Worm (Caenorhabditis elegans) whole organism, early embryonic: Measurements from ENCODE around the gene ifet-1.

ENCODE experiments used
- B0310.2 ChIP-seq: sonication (generic microtip); optimal IDR thresholded peaks from 2 replicates; lab custom pipeline; 2016; ENCODE audit warnings: mild to moderate bottlenecking, missing genetic modification characterization, missing compliant biosample characterization
- F13C5.2 ChIP-seq: sonication (generic microtip); optimal IDR thresholded peaks from 2 replicates; lab custom pipeline; 2017; ENCODE audit warnings: mild to moderate bottlenecking, missing genetic modification characterization, inconsistent platforms, missing compliant biosample characterization
- aly-1 ChIP-seq: sonication (generic microtip); optimal IDR thresholded peaks from 2 replicates; lab custom pipeline; 2016; ENCODE audit warnings: missing genetic modification characterization, missing compliant biosample characterization
- ama-1 ChIP-seq: fragments of 150-350 bp; optimal IDR thresholded peaks from 2 replicates; lab custom pipeline; 2014
- ceh-13 ChIP-seq: fragments of 200-800 bp; sonication (Bioruptor generic); optimal IDR thresholded peaks from 2 replicates; lab custom pipeline; 2018; ENCODE audit warnings: mild to moderate bottlenecking, missing genetic modification characterization, missing compliant biosample characterization
- ceh-36 ChIP-seq: sonication (generic microtip); optimal IDR thresholded peaks from 2 replicates; lab custom pipeline; 2016; ENCODE audit warnings: missing genetic modification characterization, inconsistent platforms, missing compliant biosample characterization
- ets-7 ChIP-seq: sonication (generic microtip); optimal IDR thresholded peaks from 2 replicates; lab custom pipeline; 2016; ENCODE audit warnings: missing genotype, missing genetic modification characterization, missing compliant biosample characterization
- flt-1 ChIP-seq: fragments of 200-800 bp; sonication (Bioruptor generic); IDR thresholded peaks from 2 replicates; pipeline ENCODE4 v1.3.6; 2022; ENCODE audit warnings: missing genetic modification characterization, missing compliant biosample characterization
- hmbx-1 ChIP-seq: sonication (generic microtip); optimal IDR thresholded peaks from 2 replicates; lab custom pipeline; 2016; ENCODE audit warnings: mild to moderate bottlenecking, missing genetic modification characterization, missing compliant biosample characterization
- hmg-4 ChIP-seq: fragments of 200-800 bp; sonication (Bioruptor generic); optimal IDR thresholded peaks from 2 replicates; lab custom pipeline; 2018; ENCODE audit warnings: mild to moderate bottlenecking, missing genetic modification characterization, missing compliant biosample characterization
- hnd-1 ChIP-seq: sonication (generic microtip); optimal IDR thresholded peaks from 2 replicates; lab custom pipeline; 2016; ENCODE audit warnings: missing genetic modification characterization, missing compliant biosample characterization
- pes-1 ChIP-seq: fragments of 200-800 bp; sonication (Bioruptor generic); IDR thresholded peaks from 2 replicates; pipeline ENCODE4 v1.3.6; 2022; ENCODE audit warnings: missing genetic modification reagents, missing genetic modification characterization, missing compliant biosample characterization
- scrt-1 ChIP-seq: fragments of 200-800 bp; sonication (Bioruptor generic); IDR thresholded peaks from 2 replicates; pipeline ENCODE4 v1.3.6; 2022; ENCODE audit warnings: missing genetic modification characterization, missing compliant biosample characterization
- sea-1 ChIP-seq: fragments of 200-800 bp; sonication (Bioruptor generic); conservative IDR thresholded peaks from 2 replicates; pipeline ENCODE4 v1.3.6; 2022; ENCODE audit warnings: missing genetic modification characterization, missing compliant biosample characterization
- tbx-11 ChIP-seq: fragments of 200-800 bp; sonication (Bioruptor generic); IDR thresholded peaks from 2 replicates; pipeline ENCODE4 v1.3.6; 2022; ENCODE audit warnings: missing genetic modification characterization, missing compliant biosample characterization
- tbx-37 ChIP-seq: fragments of 200-800 bp; sonication (Bioruptor generic); conservative IDR thresholded peaks from 2 replicates; pipeline ENCODE4 v1.3.6; 2022; ENCODE audit warnings: missing genetic modification reagents, missing genetic modification characterization, missing compliant biosample characterization
- tra-4 ChIP-seq: sonication (generic microtip); optimal IDR thresholded peaks from 2 replicates; lab custom pipeline; 2017; ENCODE audit warnings: missing genetic modification characterization, missing compliant biosample characterization

The ifet-1 gene

ce11 chrIII:4498938-4499337, 24.0 kb upstream of the ifet-1 start, which contains the start of the genes C07G2.5 and atf-7:
TSS of gene C07G2.5 (minus strand) at chrIII:4499038.
TSS of gene atf-7 (minus strand) at chrIII:4499045.
- TF ChIP-seq hnd-1 (no peak), sea-1 (GFP tag; lab: Robert Waterston, UW) (no peak), tbx-37 (no peak), tbx-11 (GFP tag; lab: Robert Waterston, UW) (no peak), ets-7 (no peak), tra-4 (tag; lab: Kevin White, UChicago) (no peak), flt-1 (GFP tag; lab: Robert Waterston, UW) (no peak), pes-1 (GFP tag; lab: Robert Waterston, UW) (no peak), ama-1 (lab: Kevin White, UChicago) (no peak), ceh-36 (tag; lab: Kevin White, UChicago) (no peak), hmg-4 (GFP tag; lab: Kevin White, UChicago) (no peak), B0310.2 (tag; lab: Kevin White, UChicago) (no peak), scrt-1 (GFP tag; lab: Robert Waterston, UW) (no peak), aly-1 (no peak)

- no peak for TF ChIP-seq sea-1 (GFP tag; lab: Robert Waterston, UW)
- TF ChIP-seq hmg-4 (GFP tag; lab: Kevin White, UChicago), result no peak
- no peak for TF ChIP-seq hnd-1
- TF ChIP-seq B0310.2 (tag; lab: Kevin White, UChicago), result no peak
- no peak for TF ChIP-seq ets-7
- TF ChIP-seq flt-1 (GFP tag; lab: Robert Waterston, UW), result no peak
- TF ChIP-seq ceh-36 (tag; lab: Kevin White, UChicago), result no peak
- TF ChIP-seq F13C5.2 (tag; lab: Kevin White, UChicago), result no peak
- no peak for TF ChIP-seq ceh-13 (GFP tag; lab: Kevin White, UChicago)
- TF ChIP-seq pes-1 (GFP tag; lab: Robert Waterston, UW), result no peak
- TF ChIP-seq scrt-1 (GFP tag; lab: Robert Waterston, UW), result no peak
- TF ChIP-seq tra-4 (tag; lab: Kevin White, UChicago), result no peak
- TF ChIP-seq ama-1 (lab: Kevin White, UChicago), result no peak
- TF ChIP-seq aly-1, result no peak
- no peak for TF ChIP-seq hmbx-1 (tag; lab: Kevin White, UChicago)
- no peak for TF ChIP-seq tbx-11 (GFP tag; lab: Robert Waterston, UW)
- TF ChIP-seq tbx-37, result no peak
Observed at ce11 chrIII:4496085-4496484, 21.1 kb upstream of the ifet-1 start.

ce11 chrIII:4495685-4496084, 20.7 kb upstream of the ifet-1 start:
- TF ChIP-seq ceh-13 (GFP tag; lab: Kevin White, UChicago) (no peak), B0310.2 (tag; lab: Kevin White, UChicago) (no peak), tbx-37 (no peak), tra-4 (tag; lab: Kevin White, UChicago) (no peak), F13C5.2 (tag; lab: Kevin White, UChicago) (no peak), ceh-36 (tag; lab: Kevin White, UChicago) (no peak), flt-1 (GFP tag; lab: Robert Waterston, UW) (no peak), ets-7 (no peak), sea-1 (GFP tag; lab: Robert Waterston, UW) (no peak)

ce11 chrIII:4495250-4495649, 20.3 kb upstream of the ifet-1 start:
- TF ChIP-seq sea-1 (GFP tag; lab: Robert Waterston, UW) (no peak), hmg-4 (GFP tag; lab: Kevin White, UChicago) (no peak), ceh-13 (GFP tag; lab: Kevin White, UChicago) (no peak)

DNA sequence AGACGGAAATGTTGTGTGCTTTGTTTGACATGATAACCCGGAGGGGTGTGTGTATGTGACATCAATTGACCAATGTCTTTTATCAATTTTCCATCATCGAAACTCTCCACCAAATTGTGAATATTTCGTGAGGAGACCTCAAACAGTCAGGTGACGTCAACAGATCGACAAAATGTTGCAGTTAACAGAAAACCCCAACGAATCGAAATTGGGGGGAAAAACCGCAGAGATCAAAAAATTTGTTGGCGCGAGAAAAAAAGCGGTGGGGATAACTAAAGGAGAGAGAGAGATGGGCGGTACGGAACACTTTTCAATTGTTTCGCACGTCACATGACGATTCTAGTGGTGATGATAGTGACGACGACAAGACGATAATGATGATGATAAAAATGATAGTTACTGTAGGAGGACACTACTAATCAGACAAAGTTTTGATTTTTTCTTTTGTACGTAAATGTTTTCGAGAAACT, 19.6 kb upstream of the ifet-1 start:
- no peak for TF ChIP-seq ets-7
- TF ChIP-seq hmg-4 (GFP tag; lab: Kevin White, UChicago), result no peak
- TF ChIP-seq ceh-36 (tag; lab: Kevin White, UChicago), result no peak
- TF ChIP-seq tra-4 (tag; lab: Kevin White, UChicago), result no peak
- no peak for TF ChIP-seq tbx-37

DNA sequence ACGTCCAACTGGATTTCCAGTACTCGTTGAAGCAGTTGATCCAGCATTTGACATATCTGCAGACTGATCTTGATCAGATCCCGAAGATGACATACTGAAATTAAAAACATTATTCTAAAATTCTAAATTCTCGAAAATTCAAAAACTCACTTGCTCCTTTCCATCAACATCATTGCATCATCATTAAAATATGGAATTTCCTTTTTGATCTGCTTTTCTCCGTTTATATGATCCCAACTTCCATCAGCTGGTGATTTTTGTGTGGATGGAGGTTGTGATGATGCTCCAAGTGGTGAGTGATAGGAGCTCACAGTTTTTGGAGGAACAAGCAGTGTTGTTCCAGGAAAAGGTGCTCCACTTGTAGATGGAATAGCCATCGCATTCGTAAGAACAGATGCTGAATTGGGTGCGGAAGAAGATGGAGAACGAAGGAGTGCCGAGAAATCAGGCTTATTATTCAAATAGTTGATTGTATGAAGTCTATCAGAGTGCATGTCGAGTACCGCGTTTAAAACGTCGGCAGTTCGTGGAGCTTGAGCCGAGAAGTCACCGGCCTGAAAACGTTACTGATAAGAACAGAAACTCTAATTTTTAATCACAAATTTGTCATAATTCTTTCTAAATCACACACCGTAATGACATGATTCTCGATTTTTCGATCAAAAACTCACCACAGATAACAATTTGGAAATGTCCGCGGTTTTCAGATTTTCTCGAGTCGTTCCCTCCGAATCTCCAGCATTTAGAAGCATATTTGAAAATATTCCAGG, 18.2 kb upstream of the ifet-1 start:
- TF ChIP-seq hnd-1 (no peak), tbx-37 (no peak), flt-1 (GFP tag; lab: Robert Waterston, UW) (no peak), ceh-36 (tag; lab: Kevin White, UChicago) (no peak), ama-1 (lab: Kevin White, UChicago) (no peak), hmg-4 (GFP tag; lab: Kevin White, UChicago) (no peak), scrt-1 (GFP tag; lab: Robert Waterston, UW) (no peak)

DNA sequence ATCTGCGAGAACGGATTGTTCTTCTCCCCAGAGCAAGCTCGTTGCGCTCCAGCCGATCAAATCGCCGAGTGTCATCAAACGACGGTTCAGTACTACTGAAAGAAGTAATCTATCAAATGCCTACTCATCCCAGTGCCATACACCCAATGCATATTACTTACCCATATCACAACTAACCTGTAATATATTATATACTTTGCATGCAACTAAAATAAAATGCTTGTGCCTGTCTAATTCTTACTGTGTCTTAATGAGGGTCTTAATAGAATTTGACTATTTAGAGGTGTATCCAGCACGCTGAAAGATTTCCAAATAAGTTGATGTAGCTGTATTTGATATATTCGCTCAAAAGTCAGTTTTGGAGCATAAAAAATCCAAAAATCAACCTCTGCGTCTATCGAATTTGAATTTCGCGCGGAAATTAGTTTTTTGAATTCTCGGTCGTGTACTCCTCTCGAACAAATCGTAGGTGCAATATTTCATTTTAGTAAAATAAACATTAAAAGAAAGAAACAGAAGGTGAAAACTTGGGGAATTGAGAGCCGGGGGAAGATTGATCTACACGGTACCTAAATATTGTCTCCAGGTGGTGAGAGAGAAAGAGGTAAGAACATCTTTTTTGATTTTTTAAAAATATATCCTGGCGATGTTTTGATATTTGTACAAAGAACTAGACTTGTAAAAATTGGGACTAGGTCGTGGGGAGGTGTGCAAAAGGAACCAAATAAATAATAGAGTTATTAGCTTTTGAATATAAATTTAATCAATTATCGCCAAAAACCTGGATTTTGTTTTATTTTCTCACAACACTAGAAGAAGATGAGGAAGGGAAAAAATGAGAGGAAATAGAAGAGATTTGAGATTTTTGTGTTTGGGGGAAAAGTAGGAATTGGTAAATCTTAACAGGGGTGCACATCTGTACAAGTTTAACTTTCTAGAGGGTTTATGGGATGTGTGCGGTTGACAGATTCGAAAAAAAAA, 16.5 kb upstream of the ifet-1 start:
- no peak for TF ChIP-seq tra-4 (tag; lab: Kevin White, UChicago)
- TF ChIP-seq pes-1 (GFP tag; lab: Robert Waterston, UW), result 0 out of 2 replicates have a peak, but pooled peaks have one; percentile 43
- no peak for TF ChIP-seq tbx-11 (GFP tag; lab: Robert Waterston, UW)
- no peak for TF ChIP-seq ama-1 (lab: Kevin White, UChicago)
- no peak for TF ChIP-seq ets-7
- no peak for TF ChIP-seq tbx-37
- no peak for TF ChIP-seq F13C5.2 (tag; lab: Kevin White, UChicago)
- no peak for TF ChIP-seq hmg-4 (GFP tag; lab: Kevin White, UChicago)
- TF ChIP-seq hmbx-1 (tag; lab: Kevin White, UChicago), result no peak
- TF ChIP-seq scrt-1 (GFP tag; lab: Robert Waterston, UW), result 0 out of 2 replicates have a peak, but pooled peaks have one; percentile 42
